Fruit fly (Drosophila melanogaster) whole organism, adult: ENCODE data around the gene mRpS26.
A peak's percentile ranks its signal among the peaks of the same experiment; 100 is the strongest.

Source experiments
- CG12768 ChIP-seq: fragments of 200-800 bp; sonication (Bioruptor generic); optimal IDR thresholded peaks from 2 replicates; lab custom pipeline; 2017; ENCODE audit warnings: missing biosample characterization, missing genetic modification characterization, mild to moderate bottlenecking, moderate library complexity, missing genetic modification reagents
- CG14711 ChIP-seq: fragments of 200-800 bp; sonication (Bioruptor generic); optimal IDR thresholded peaks from 2 replicates; lab custom pipeline; 2018; ENCODE audit warnings: missing biosample characterization, mild to moderate bottlenecking, missing genetic modification characterization, moderate library complexity
- CG1620 ChIP-seq: fragments of 200-800 bp; sonication (Bioruptor generic); optimal IDR thresholded peaks from 2 replicates; lab custom pipeline; 2016; ENCODE audit warnings: missing biosample characterization, missing genetic modification characterization
- CG33017 ChIP-seq: fragments of 200-800 bp; sonication (Bioruptor generic); optimal IDR thresholded peaks from 2 replicates; lab custom pipeline; 2018; ENCODE audit warnings: missing biosample characterization, mild to moderate bottlenecking, missing genetic modification characterization, moderate library complexity
- CG5204 ChIP-seq: fragments of 200-800 bp; sonication (Bioruptor generic); optimal IDR thresholded peaks from 2 replicates; lab custom pipeline; 2016; ENCODE audit warnings: missing biosample characterization, missing genetic modification characterization
- CG7045 ChIP-seq: fragments of 200-800 bp; sonication (Bioruptor generic); optimal IDR thresholded peaks from 2 replicates; lab custom pipeline; 2017; ENCODE audit warnings: missing biosample characterization, mild to moderate bottlenecking, missing genetic modification characterization
- Crg-1 ChIP-seq: fragments of 200-800 bp; sonication (Bioruptor generic); optimal IDR thresholded peaks from 2 replicates; lab custom pipeline; 2016; ENCODE audit warnings: missing biosample characterization, missing genetic modification characterization
- Mnt ChIP-seq: fragments of 200-800 bp; sonication (Bioruptor generic); optimal IDR thresholded peaks from 2 replicates; lab custom pipeline; 2016; ENCODE audit warnings: missing biosample characterization, mild to moderate bottlenecking, missing genetic modification characterization
- bab1 ChIP-seq: fragments of 200-800 bp; sonication (Bioruptor generic); optimal IDR thresholded peaks from 3 replicates; lab custom pipeline; 2019; ENCODE audit warnings: missing biosample characterization, mild to moderate bottlenecking, missing genetic modification characterization, moderate library complexity
- cnc ChIP-seq, 2 experiments: fragments of >200 bp; optimal IDR thresholded peaks; 2 replicates each; lab custom pipeline; 2017
- kay ChIP-seq: fragments of 200-800 bp; sonication (Bioruptor generic); peaks from one replicate; lab custom pipeline; 2016; ENCODE audit warnings: missing biosample characterization, missing genetic modification characterization, borderline replicate concordance
- ovo ChIP-seq: fragments of 200-800 bp; sonication (Bioruptor generic); optimal IDR thresholded peaks from 2 replicates; lab custom pipeline; 2016; ENCODE audit warnings: missing biosample characterization, missing genetic modification characterization
- tj ChIP-seq: fragments of 200-800 bp; sonication (Bioruptor generic); optimal IDR thresholded peaks from 3 replicates; lab custom pipeline; 2017; ENCODE audit warnings: missing biosample characterization, mild to moderate bottlenecking, missing genetic modification characterization, moderate library complexity

DNA sequence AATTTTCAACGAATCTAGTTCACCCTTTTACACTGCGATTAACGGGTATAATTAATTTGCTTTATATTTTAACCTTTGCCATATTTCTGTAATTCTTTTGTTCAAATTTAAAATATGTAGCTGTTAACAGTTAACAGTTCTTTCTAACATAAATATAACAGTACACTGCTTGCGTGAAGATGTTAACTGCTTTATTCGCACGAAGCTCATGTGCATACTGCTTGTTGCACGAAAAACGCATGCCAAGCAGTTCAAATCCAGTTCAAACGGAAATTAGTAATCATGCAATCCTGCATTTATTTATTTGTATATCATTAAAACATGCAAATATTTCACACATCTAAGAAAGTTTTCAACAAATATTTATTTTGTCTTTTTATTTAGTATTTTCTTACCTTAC, 18.4 kb upstream of the mRpS26 start:
- TF ChIP-seq CG12768 (GFP tag; lab: Kevin White, UChicago): no peak
- no peak for TF ChIP-seq tj (GFP tag; lab: Kevin White, UChicago)
- TF ChIP-seq bab1 (GFP tag; lab: Kevin White, UChicago): no peak
- no peak for TF ChIP-seq CG33017
- no peak for TF ChIP-seq cnc (optimal IDR thresholded peaks at IDR 0.05; lab: Kevin White, UChicago)
- no peak for TF ChIP-seq kay (GFP tag; lab: Kevin White, UChicago)
- peak; percentile 16 for TF ChIP-seq CG14711 (tag; lab: Kevin White, UChicago)
- no peak for TF ChIP-seq Mnt
- peak; percentile 21 for TF ChIP-seq ovo (GFP tag; lab: Kevin White, UChicago)
- TF ChIP-seq CG5204 (GFP tag; lab: Kevin White, UChicago): no peak
- no peak for TF ChIP-seq Crg-1 (GFP tag; lab: Kevin White, UChicago)
- no peak for TF ChIP-seq CG7045
- TF ChIP-seq CG1620 (GFP tag; lab: Kevin White, UChicago): no peak
